Fruit fly (Drosophila melanogaster): ENCODE results near the gene CG3309.

Gene CG3309

dm6 chrX:5329266-5329898, at the start of gene CG3309, which contains the start of gene XRCC1 (continued):
- TF ChIP-seq exex (tag; optimal IDR thresholded peaks at IDR 0.05) (no peak), CG30403 (GFP tag; optimal IDR thresholded peaks at IDR 0.05) (peak; percentile 55), CG1233 (GFP tag; optimal IDR thresholded peaks at IDR 0.05) (peak; percentile 2), dimm (GFP tag; IDR thresholded peaks at IDR 0.05) (no peak), sug (tag; optimal IDR thresholded peaks at IDR 0.05) (peak; percentile 47), HHEX (GFP tag; optimal IDR thresholded peaks at IDR 0.05) (peak; percentile 20), CG2875 (GFP tag; optimal IDR thresholded peaks at IDR 0.05) (no peak), br (optimal IDR thresholded peaks at IDR 0.05) (no peak), Trl (optimal IDR thresholded peaks at IDR 0.05) (no peak), Trl (GFP tag; optimal IDR thresholded peaks at IDR 0.05) (no peak), croc (GFP tag; conservative IDR thresholded peaks at IDR 0.05) (no peak; the same call in 2 of the 3 replicates), CG15601 (tag; optimal IDR thresholded peaks at IDR 0.05) (peak; percentile 16), CG30020 (tag; optimal IDR thresholded peaks at IDR 0.05) (peak; percentile 14), Rfx (GFP tag; IDR thresholded peaks at IDR 0.05) (peak; percentile 61), CG9727 (GFP tag; optimal IDR thresholded peaks at IDR 0.05) (peak; percentile 61), D19A (tag; optimal IDR thresholded peaks at IDR 0.05) (no peak), CG2129 (GFP tag; IDR thresholded peaks at IDR 0.05; ENCODE audit: partially characterized antibody) (peak; percentile 78), cg (GFP tag; optimal IDR thresholded peaks at IDR 0.05) (no peak), usp (GFP tag; optimal IDR thresholded peaks at IDR 0.05) (no peak), chn (GFP tag; optimal IDR thresholded peaks at IDR 0.05) (peak; percentile 19), sens (GFP tag) (peak; percentile 73), tx (GFP tag; optimal IDR thresholded peaks at IDR 0.05) (no peak), CG14667 (GFP tag; IDR thresholded peaks at IDR 0.05) (0 out of 2 replicates have a peak, but pooled peaks have one; percentile 13), toy (GFP tag; IDR thresholded peaks at IDR 0.05) (no peak), wor (GFP tag; IDR thresholded peaks at IDR 0.05) (peak; percentile 22; the same call in 1 of the 2 replicates), Dip2 (GFP tag; IDR thresholded peaks at IDR 0.05) (no peak), dpn (GFP tag; optimal IDR thresholded peaks at IDR 0.05) (peak in 1 of 2 experiments; percentile 41), run (tag; optimal IDR thresholded peaks at IDR 0.05) (no peak), CG6813 (GFP tag; optimal IDR thresholded peaks at IDR 0.05) (peak; percentile 0), CG15696 (tag; optimal IDR thresholded peaks at IDR 0.05) (peak; percentile 42), Doc2 (GFP tag; IDR thresholded peaks at IDR 0.05) (no peak), CG30431 (GFP tag; optimal IDR thresholded peaks at IDR 0.05) (peak; percentile 1), Nf-YB (GFP tag; optimal IDR thresholded peaks at IDR 0.05) (no peak), Dfd (GFP tag; optimal IDR thresholded peaks at IDR 0.05) (no peak), CG4328 (GFP tag; optimal IDR thresholded peaks at IDR 0.05) (no peak), CG12219 (GFP tag; optimal IDR thresholded peaks at IDR 0.05) (no peak), hbn (GFP tag; IDR thresholded peaks at IDR 0.05; ENCODE audit: partially characterized antibody) (peak; percentile 78), onecut (GFP tag; IDR thresholded peaks at IDR 0.05) (no peak), CG2116 (GFP tag; optimal IDR thresholded peaks at IDR 0.05) (peak; percentile 24), Hmr (GFP tag; optimal IDR thresholded peaks at IDR 0.05) (peak; percentile 53), CG17361 (GFP tag; IDR thresholded peaks at IDR 0.05) (peak; percentile 67), Camta (GFP tag; optimal IDR thresholded peaks at IDR 0.05) (no peak), her (GFP tag; optimal IDR thresholded peaks at IDR 0.05) (no peak), CG5180 (GFP tag; optimal IDR thresholded peaks at IDR 0.05) (no peak), Tbp (GFP tag; optimal IDR thresholded peaks at IDR 0.05) (no peak), pan (optimal IDR thresholded peaks at IDR 0.05) (no peak), pan (GFP tag; optimal IDR thresholded peaks at IDR 0.05 in 1 of 2, IDR thresholded peaks at IDR 0.05 in 1 of 2) (peak in 1 of 2 experiments; percentile 57), vnd (GFP tag; IDR thresholded peaks at IDR 0.05; ENCODE audit: partially characterized antibody) (peak; percentile 87), Med (GFP tag) (peak; percentile 82), Ets65A (GFP tag) (peak; percentile 87), Spps (tag; optimal IDR thresholded peaks at IDR 0.05) (no peak), ab (GFP tag; optimal IDR thresholded peaks at IDR 0.05) (no peak)
